Worm (Caenorhabditis elegans) whole organism, L1 larva: ENCODE measurements around the gene D2096.6.
A peak's percentile ranks its signal among the peaks of the same experiment; 100 is the strongest.

Experiments
- C04F5.9 ChIP-seq: sonication (generic microtip); optimal IDR thresholded peaks from 2 replicates; lab custom pipeline; 2016; ENCODE audit warnings: missing genetic modification characterization, missing compliant biosample characterization
- C16A3.4 ChIP-seq: fragments of 150-350 bp; optimal IDR thresholded peaks from 2 replicates; lab custom pipeline; 2014; ENCODE audit warnings: missing biosample characterization, missing genetic modification characterization
- C34B4.2 ChIP-seq: sonication (generic microtip); optimal IDR thresholded peaks from 2 replicates; lab custom pipeline; 2017; ENCODE audit warnings: mild to moderate bottlenecking, missing genetic modification characterization, missing compliant biosample characterization
- F16B12.6 ChIP-seq: fragments of 150-350 bp; optimal IDR thresholded peaks from 2 replicates; lab custom pipeline; 2014; ENCODE audit warnings: missing biosample characterization, missing genetic modification characterization
- Y116A8C.19 ChIP-seq: sonication (generic microtip); optimal IDR thresholded peaks from 2 replicates; lab custom pipeline; 2016; ENCODE audit warnings: missing compliant biosample characterization, missing genetic modification characterization, borderline replicate concordance
- aha-1 ChIP-seq: fragments of 150-350 bp; optimal IDR thresholded peaks from 2 replicates; lab custom pipeline; 2014; ENCODE audit warnings: missing biosample characterization, missing genetic modification characterization
- ama-1 ChIP-seq: fragments of 150-350 bp; optimal IDR thresholded peaks from 2 replicates; lab custom pipeline; 2014
- ceh-63 ChIP-seq: fragments of 200-800 bp; sonication (Bioruptor generic); optimal IDR thresholded peaks from 2 replicates; lab custom pipeline; 2018; ENCODE audit warnings: mild to moderate bottlenecking, missing genetic modification characterization, missing compliant biosample characterization
- ceh-82 ChIP-seq, 3 experiments: fragments of 150-350 bp in 1 of 3; sonication (generic microtip) in 2 of 3; optimal IDR thresholded peaks; 2 replicates each; lab custom pipeline; 2014 to 2017; ENCODE audit warnings: missing biosample characterization in 3 of 3, missing genetic modification characterization in 3 of 3
- ces-1 ChIP-seq: fragments of 150-350 bp; optimal IDR thresholded peaks from 2 replicates; lab custom pipeline; 2014; ENCODE audit warnings: missing biosample characterization, missing genetic modification reagents, missing genetic modification characterization
- dsc-1 ChIP-seq: sonication (generic microtip); optimal IDR thresholded peaks from 2 replicates; lab custom pipeline; 2016; ENCODE audit warnings: mild to moderate bottlenecking, missing genetic modification characterization, missing compliant biosample characterization
- efl-1 ChIP-seq, 4 experiments: fragments of 150-350 bp; optimal IDR thresholded peaks in 3 of 4; peaks in 1 of 4; 1 replicate in 1 of 4; 2 replicates in 3 of 4; lab custom pipeline; 2014; ENCODE audit warnings: missing biosample characterization in 2 of 4, missing genetic modification characterization in 2 of 4, missing genetic modification reagents in 2 of 4
- egl-27 ChIP-seq, 2 experiments: fragments of 150-350 bp in 1 of 2; sonication (generic microtip); optimal IDR thresholded peaks; 3 replicates each; lab custom pipeline; 2017 to 2018; ENCODE audit warnings: missing biosample characterization in 2 of 2, missing genetic modification characterization in 2 of 2, missing genetic modification reagents in 2 of 2
- elt-2 ChIP-seq: sonication (generic microtip); optimal IDR thresholded peaks from 2 replicates; lab custom pipeline; 2016; ENCODE audit warnings: missing genetic modification characterization, mild to moderate bottlenecking, inconsistent platforms, missing compliant biosample characterization, missing genetic modification reagents
- elt-3 ChIP-seq, 6 experiments: fragments of 150-350 bp in 1 of 6; sonication (generic microtip); optimal IDR thresholded peaks; 2 replicates each; lab custom pipeline; 2017 to 2018; ENCODE audit warnings: missing biosample characterization in 6 of 6, missing genetic modification characterization in 6 of 6, inconsistent platforms in 1 of 6
- fkh-8 ChIP-seq: sonication (generic microtip); optimal IDR thresholded peaks from 2 replicates; lab custom pipeline; 2016; ENCODE audit warnings: mild to moderate bottlenecking, missing genetic modification characterization, missing compliant biosample characterization
- fos-1 ChIP-seq: fragments of 150-350 bp; optimal IDR thresholded peaks from 2 replicates; lab custom pipeline; 2014; ENCODE audit warnings: missing biosample characterization, missing genetic modification characterization
- hlh-17 ChIP-seq: fragments of 200-800 bp; sonication (Bioruptor generic); optimal IDR thresholded peaks from 2 replicates; lab custom pipeline; 2018; ENCODE audit warnings: missing genetic modification characterization, mild to moderate bottlenecking, missing compliant biosample characterization, moderate library complexity, borderline replicate concordance
- hlh-4 ChIP-seq: sonication (generic microtip); optimal IDR thresholded peaks from 2 replicates; lab custom pipeline; 2016; ENCODE audit warnings: mild to moderate bottlenecking, missing genetic modification characterization, missing compliant biosample characterization
- isw-1 ChIP-seq: fragments of 200-800 bp; sonication (Bioruptor generic); IDR thresholded peaks from 2 replicates; pipeline ENCODE4 v1.3.6; 2022; ENCODE audit warnings: missing genetic modification characterization, missing compliant biosample characterization
- jun-1 ChIP-seq: fragments of 150-350 bp; optimal IDR thresholded peaks from 2 replicates; lab custom pipeline; 2014; ENCODE audit warnings: missing biosample characterization, missing genetic modification reagents, missing genetic modification characterization
- lin-14 ChIP-seq: fragments of 200-800 bp; sonication (Bioruptor generic); optimal IDR thresholded peaks from 2 replicates; lab custom pipeline; 2018; ENCODE audit warnings: mild to moderate bottlenecking, missing genetic modification characterization, moderate library complexity, missing compliant biosample characterization
- lin-15B ChIP-seq: fragments of 150-350 bp; sonication (generic microtip); optimal IDR thresholded peaks from 3 replicates; lab custom pipeline; 2014; ENCODE audit warnings: missing biosample characterization, missing genetic modification characterization
- lin-35 ChIP-seq, 2 experiments: fragments of 150-350 bp; optimal IDR thresholded peaks; 2 replicates each; lab custom pipeline; 2014; ENCODE audit warnings: missing biosample characterization in 2 of 2, missing genetic modification characterization in 2 of 2, missing genetic modification reagents in 2 of 2
- lir-3 ChIP-seq: sonication (generic microtip); optimal IDR thresholded peaks from 2 replicates; lab custom pipeline; 2016; ENCODE audit warnings: mild to moderate bottlenecking, missing genetic modification characterization, moderate library complexity, missing compliant biosample characterization; ENCODE audit not compliant: poor library complexity
- lsy-2 ChIP-seq, 2 experiments: fragments of 150-350 bp; optimal IDR thresholded peaks; 2 replicates each; lab custom pipeline; 2014; ENCODE audit warnings: missing biosample characterization in 2 of 2, missing genetic modification characterization in 2 of 2
- mdl-1 ChIP-seq, 2 experiments: fragments of 150-350 bp; optimal IDR thresholded peaks; 2 replicates each; lab custom pipeline; 2014 to 2017; ENCODE audit warnings: missing biosample characterization in 2 of 2, missing genetic modification characterization in 2 of 2, inconsistent platforms in 1 of 2
- nhr-19 ChIP-seq: fragments of 200-800 bp; sonication (Bioruptor generic); conservative IDR thresholded peaks from 2 replicates; pipeline ENCODE4 v1.3.6; 2022; ENCODE audit warnings: missing genetic modification characterization, missing compliant biosample characterization
- nhr-20 ChIP-seq: sonication (generic microtip); optimal IDR thresholded peaks from 2 replicates; lab custom pipeline; 2016; ENCODE audit warnings: mild to moderate bottlenecking, missing genetic modification characterization, missing compliant biosample characterization
- nhr-237 ChIP-seq: fragments of 150-350 bp; optimal IDR thresholded peaks from 2 replicates; lab custom pipeline; 2014; ENCODE audit warnings: missing biosample characterization, missing genetic modification characterization
- nhr-71 ChIP-seq: sonication (generic microtip); optimal IDR thresholded peaks from 2 replicates; lab custom pipeline; 2016; ENCODE audit warnings: mild to moderate bottlenecking, missing genetic modification characterization, moderate library complexity, missing compliant biosample characterization
- nhr-76 ChIP-seq: sonication (generic microtip); optimal IDR thresholded peaks from 2 replicates; lab custom pipeline; 2017; ENCODE audit warnings: missing biosample characterization, missing genetic modification characterization
- nhr-77 ChIP-seq: fragments of 150-350 bp; optimal IDR thresholded peaks from 2 replicates; lab custom pipeline; 2014; ENCODE audit warnings: missing biosample characterization, missing genetic modification characterization
- nhr-84 ChIP-seq: sonication (generic microtip); optimal IDR thresholded peaks from 2 replicates; lab custom pipeline; 2017; ENCODE audit warnings: missing biosample characterization, missing genetic modification characterization
- nhr-85 ChIP-seq: sonication (generic microtip); peaks from one replicate; lab custom pipeline; 2016; ENCODE audit warnings: missing genetic modification characterization, inconsistent platforms, missing compliant biosample characterization
- nhr-90 ChIP-seq: sonication (generic microtip); optimal IDR thresholded peaks from 2 replicates; lab custom pipeline; 2016; ENCODE audit warnings: mild to moderate bottlenecking, missing genetic modification characterization, missing compliant biosample characterization; ENCODE audit not compliant: poor library complexity
- pqm-1 ChIP-seq: sonication (generic microtip); optimal IDR thresholded peaks from 3 replicates; lab custom pipeline; 2017; ENCODE audit warnings: missing biosample characterization, missing genetic modification characterization
- rnt-1 ChIP-seq: sonication (generic microtip); optimal IDR thresholded peaks from 2 replicates; lab custom pipeline; 2016; ENCODE audit warnings: mild to moderate bottlenecking, missing genetic modification characterization, moderate library complexity, missing compliant biosample characterization
- skn-1 ChIP-seq: fragments of 150-350 bp; optimal IDR thresholded peaks from 2 replicates; lab custom pipeline; 2014; ENCODE audit warnings: missing biosample characterization, missing genetic modification characterization
- snpc-4 ChIP-seq: fragments of 150-350 bp; optimal IDR thresholded peaks from 2 replicates; lab custom pipeline; 2014; ENCODE audit warnings: missing biosample characterization, missing genetic modification characterization
- snu-23 ChIP-seq: sonication (generic microtip); optimal IDR thresholded peaks from 2 replicates; lab custom pipeline; 2016; ENCODE audit warnings: missing genetic modification characterization, missing compliant biosample characterization
- sptf-1 ChIP-seq: fragments of 150-350 bp; optimal IDR thresholded peaks from 2 replicates; lab custom pipeline; 2014; ENCODE audit warnings: missing biosample characterization, missing genetic modification characterization
- swsn-7 ChIP-seq: sonication (generic microtip); optimal IDR thresholded peaks from 2 replicates; lab custom pipeline; 2016; ENCODE audit warnings: missing genetic modification characterization, missing compliant biosample characterization
- unc-130 ChIP-seq: fragments of 150-350 bp; optimal IDR thresholded peaks from 2 replicates; lab custom pipeline; 2017; ENCODE audit warnings: missing biosample characterization, missing genetic modification characterization, inconsistent platforms
- unc-30 ChIP-seq: sonication (generic microtip); optimal IDR thresholded peaks from 2 replicates; lab custom pipeline; 2017; ENCODE audit warnings: missing biosample characterization, missing genetic modification characterization
- unc-62 ChIP-seq: fragments of 150-350 bp; optimal IDR thresholded peaks from 2 replicates; lab custom pipeline; 2014; ENCODE audit warnings: missing biosample characterization, missing genetic modification reagents, missing genetic modification characterization
- unc-98 ChIP-seq: fragments of 200-800 bp; sonication (Bioruptor generic); IDR thresholded peaks from 2 replicates; pipeline ENCODE4 v1.3.6; 2022; ENCODE audit warnings: missing genetic modification characterization, missing compliant biosample characterization
- vab-15 ChIP-seq: sonication (generic microtip); optimal IDR thresholded peaks from 2 replicates; lab custom pipeline; 2017; ENCODE audit warnings: missing genotype, mild to moderate bottlenecking, missing genetic modification characterization, missing compliant biosample characterization
- xbp-1 ChIP-seq: sonication (generic microtip); optimal IDR thresholded peaks from 2 replicates; lab custom pipeline; 2016; ENCODE audit warnings: missing genetic modification characterization, missing compliant biosample characterization
- zip-4 ChIP-seq: fragments of 200-800 bp; sonication (Bioruptor generic); optimal IDR thresholded peaks from 2 replicates; lab custom pipeline; 2018; ENCODE audit warnings: mild to moderate bottlenecking, missing genetic modification characterization, moderate library complexity, missing compliant biosample characterization
- ztf-11 ChIP-seq, 2 experiments: sonication (generic microtip); optimal IDR thresholded peaks; 2 replicates each; lab custom pipeline; 2016 to 2017; ENCODE audit warnings: missing genetic modification characterization in 2 of 2, missing biosample characterization in 1 of 2, missing compliant biosample characterization in 1 of 2
- ztf-4 ChIP-seq: fragments of 150-350 bp; optimal IDR thresholded peaks from 2 replicates; lab custom pipeline; 2014; ENCODE audit warnings: missing biosample characterization, missing genetic modification characterization

The D2096.6 gene

DNA sequence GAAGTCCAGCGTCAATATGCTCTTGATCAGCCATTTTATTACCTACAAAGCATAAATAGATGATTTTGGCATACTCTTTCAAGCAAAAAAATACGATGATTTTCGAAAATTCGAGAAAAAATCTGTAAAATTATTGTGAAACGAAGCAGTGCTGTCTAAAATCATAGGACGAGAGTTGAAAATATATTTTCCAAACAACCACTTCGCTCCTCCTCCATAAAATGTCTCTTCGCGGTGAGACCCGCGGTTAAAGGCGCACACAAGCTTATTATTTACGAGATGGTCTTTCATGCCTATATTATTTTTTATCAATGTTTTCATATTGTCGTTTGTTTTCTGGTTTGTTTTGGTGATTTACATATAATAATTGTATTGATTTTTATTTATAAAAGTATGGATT, 10.2 kb upstream of the D2096.6 start, which contains the start of gene nap-1:
Gene nap-1 (minus strand): TSS at position 42 of the 400 bp plus-strand sequence.
- peak; percentile 77 for TF ChIP-seq skn-1
- peak; percentile 47 for TF ChIP-seq F16B12.6 (tag; lab: Kevin White, UChicago)
- TF ChIP-seq ama-1 = no peak
- TF ChIP-seq unc-30 (tag; lab: Kevin White, UChicago) = no peak
- TF ChIP-seq vab-15 (tag; lab: Kevin White, UChicago) = no peak
- peak; percentile 79 for TF ChIP-seq nhr-20 (tag; lab: Kevin White, UChicago)
- TF ChIP-seq hlh-17 (GFP tag; lab: Kevin White, UChicago) = no peak
- TF ChIP-seq nhr-71 (tag; lab: Kevin White, UChicago) = peak; percentile 85
- TF ChIP-seq unc-130 (tag; lab: Kevin White, UChicago) = peak; percentile 85
- TF ChIP-seq C04F5.9 (tag; lab: Kevin White, UChicago) = no peak
- peak; percentile 84 for TF ChIP-seq lin-14 (GFP tag; lab: Kevin White, UChicago)
- peak; percentile 87 for TF ChIP-seq snu-23 (GFP tag; lab: Kevin White, UChicago)
- TF ChIP-seq nhr-84 (tag; lab: Kevin White, UChicago) = no peak
- no peak for TF ChIP-seq hlh-4
- TF ChIP-seq xbp-1 (tag; lab: Kevin White, UChicago) = peak; percentile 71
- peak; percentile 61 for TF ChIP-seq nhr-77
- TF ChIP-seq nhr-85 (tag; lab: Kevin White, UChicago) = peak; percentile 71
- peak; percentile 42 for TF ChIP-seq aha-1 (tag; lab: Kevin White, UChicago)
- TF ChIP-seq ces-1 (GFP tag; lab: Kevin White, UChicago) = no peak
- peak in 2 of 6 experiments; percentile 21 to 78 for TF ChIP-seq elt-3 (tag; optimal IDR thresholded peaks at IDR 0.05; lab: Kevin White, UChicago)
- TF ChIP-seq snpc-4 (tag; lab: Kevin White, UChicago) = peak; percentile 52
- TF ChIP-seq fos-1 = peak; percentile 45
- TF ChIP-seq lsy-2 (tag; optimal IDR thresholded peaks at IDR 0.05; lab: Kevin White, UChicago) = peak; percentile 84 to 93
- peak; percentile 59 for TF ChIP-seq isw-1 (GFP tag; lab: Robert Waterston, UW)
- TF ChIP-seq C34B4.2 (tag; lab: Kevin White, UChicago) = no peak
- no peak for TF ChIP-seq sptf-1 (tag; lab: Kevin White, UChicago)
- peak; percentile 48 for TF ChIP-seq dsc-1 (tag; lab: Kevin White, UChicago)
- peak; percentile 15 for TF ChIP-seq nhr-237 (tag; lab: Kevin White, UChicago)
- peak; percentile 58 for TF ChIP-seq lin-15B (tag; lab: Kevin White, UChicago)
- no peak for TF ChIP-seq unc-98 (GFP tag; lab: Robert Waterston, UW)
- peak; percentile 69 for TF ChIP-seq fkh-8 (tag; lab: Kevin White, UChicago)
- no peak for TF ChIP-seq ceh-63 (GFP tag; lab: Kevin White, UChicago)
- peak in 1 of 2 experiments; percentile 58 for TF ChIP-seq mdl-1 (tag; optimal IDR thresholded peaks at IDR 0.05; lab: Kevin White, UChicago)
- peak; percentile 76 for TF ChIP-seq nhr-19 (GFP tag; lab: Robert Waterston, UW)
- TF ChIP-seq ztf-11 (tag; optimal IDR thresholded peaks at IDR 0.05; lab: Kevin White, UChicago) = no peak
- no peak for TF ChIP-seq nhr-76 (tag; lab: Kevin White, UChicago)
- peak; percentile 61 for TF ChIP-seq nhr-90 (tag; lab: Kevin White, UChicago)
- TF ChIP-seq efl-1 (optimal IDR thresholded peaks at IDR 0.05; lab: Kevin White, UChicago) = peak; percentile 81
- TF ChIP-seq efl-1 (GFP tag; optimal IDR thresholded peaks at IDR 0.05 in 1 of 2; lab: Kevin White, UChicago) = peak; percentile 70 to 97
- no peak for TF ChIP-seq unc-62 (GFP tag; lab: Kevin White, UChicago)
- peak; percentile 69 for TF ChIP-seq swsn-7 (tag; lab: Kevin White, UChicago)
- peak; percentile 9 for TF ChIP-seq jun-1 (tag; lab: Kevin White, UChicago)
- TF ChIP-seq pqm-1 (tag; lab: Kevin White, UChicago) = peak; percentile 41
- peak; percentile 78 for TF ChIP-seq rnt-1 (tag; lab: Kevin White, UChicago)
- no peak for TF ChIP-seq zip-4 (GFP tag; lab: Kevin White, UChicago)
- peak in 1 of 2 experiments; percentile 9 for TF ChIP-seq egl-27 (tag; optimal IDR thresholded peaks at IDR 0.05; lab: Kevin White, UChicago)
- TF ChIP-seq lir-3 (tag; lab: Kevin White, UChicago) = peak; percentile 21
- TF ChIP-seq Y116A8C.19 (tag; lab: Kevin White, UChicago) = no peak
- TF ChIP-seq ztf-4 = no peak
- peak; percentile 77 to 85 for TF ChIP-seq lin-35 (GFP tag; optimal IDR thresholded peaks at IDR 0.05; lab: Kevin White, UChicago)
- TF ChIP-seq ceh-82 (tag; optimal IDR thresholded peaks at IDR 0.05; lab: Kevin White, UChicago) = peak; percentile 65 to 86 (median 78)
- peak; percentile 88 for TF ChIP-seq C16A3.4 (tag; lab: Kevin White, UChicago)
- TF ChIP-seq elt-2 (tag; lab: Kevin White, UChicago) = peak; percentile 23
